Worm (Caenorhabditis elegans) whole organism, early embryonic: ENCODE measurements around the gene fbxa-196.

Source experiments
- B0310.2 ChIP-seq: sonication (generic microtip); optimal IDR thresholded peaks from 2 replicates; lab custom pipeline; 2016; ENCODE audit warnings: mild to moderate bottlenecking, missing genetic modification characterization, missing compliant biosample characterization
- aly-1 ChIP-seq: sonication (generic microtip); optimal IDR thresholded peaks from 2 replicates; lab custom pipeline; 2016; ENCODE audit warnings: missing genetic modification characterization, missing compliant biosample characterization
- ama-1 ChIP-seq: fragments of 150-350 bp; optimal IDR thresholded peaks from 2 replicates; lab custom pipeline; 2014
- ceh-13 ChIP-seq: fragments of 200-800 bp; sonication (Bioruptor generic); optimal IDR thresholded peaks from 2 replicates; lab custom pipeline; 2018; ENCODE audit warnings: mild to moderate bottlenecking, missing genetic modification characterization, missing compliant biosample characterization
- flt-1 ChIP-seq: fragments of 200-800 bp; sonication (Bioruptor generic); IDR thresholded peaks from 2 replicates; pipeline ENCODE4 v1.3.6; 2022; ENCODE audit warnings: missing genetic modification characterization, missing compliant biosample characterization
- hnd-1 ChIP-seq: sonication (generic microtip); optimal IDR thresholded peaks from 2 replicates; lab custom pipeline; 2016; ENCODE audit warnings: missing genetic modification characterization, missing compliant biosample characterization
- tbx-11 ChIP-seq: fragments of 200-800 bp; sonication (Bioruptor generic); IDR thresholded peaks from 2 replicates; pipeline ENCODE4 v1.3.6; 2022; ENCODE audit warnings: missing genetic modification characterization, missing compliant biosample characterization
- tbx-37 ChIP-seq: fragments of 200-800 bp; sonication (Bioruptor generic); conservative IDR thresholded peaks from 2 replicates; pipeline ENCODE4 v1.3.6; 2022; ENCODE audit warnings: missing genetic modification reagents, missing genetic modification characterization, missing compliant biosample characterization
- tra-4 ChIP-seq: sonication (generic microtip); optimal IDR thresholded peaks from 2 replicates; lab custom pipeline; 2017; ENCODE audit warnings: missing genetic modification characterization, missing compliant biosample characterization

DNA sequence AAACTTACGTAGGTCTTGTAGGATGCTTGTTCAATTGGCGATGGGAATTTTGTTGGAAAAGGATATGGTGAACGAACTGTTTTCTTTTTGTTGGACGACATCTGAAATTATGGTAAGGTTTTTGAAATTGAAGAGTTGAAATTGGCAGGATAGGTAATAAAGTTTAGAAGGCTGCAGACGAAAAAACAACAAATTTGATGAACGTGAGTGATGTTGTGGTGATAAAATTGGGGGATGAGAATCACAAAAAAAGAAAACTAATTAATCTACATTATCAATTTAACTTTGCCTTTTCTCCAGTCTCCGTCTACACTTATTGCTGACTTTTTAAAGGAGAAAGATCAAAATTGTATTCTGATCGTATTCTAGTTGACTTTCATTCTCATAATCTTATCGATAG lies 45.4 kb downstream of the fbxa-196 start, which contains the start of gene cpt-6:
- TF ChIP-seq ceh-13 (GFP tag; lab: Kevin White, UChicago) (no peak), B0310.2 (no peak), tra-4 (tag; lab: Kevin White, UChicago) (no peak), ama-1 (lab: Kevin White, UChicago) (no peak), tbx-37 (GFP tag; lab: Robert Waterston, UW) (no peak), aly-1 (no peak), hnd-1 (tag; lab: Kevin White, UChicago) (no peak), flt-1 (GFP tag; lab: Robert Waterston, UW) (no peak), tbx-11 (no peak)
